Worm (Caenorhabditis elegans) whole organism, mixed stage, embryonic: ENCODE measurements around the gene dnj-24.

Experiments used
- M03D4.4 ChIP-seq: sonication (generic microtip); optimal IDR thresholded peaks from 2 replicates; lab custom pipeline; 2017; ENCODE audit warnings: mild to moderate bottlenecking, missing genetic modification characterization, missing compliant biosample characterization
- bed-3 ChIP-seq: fragments of 200-800 bp; sonication (Bioruptor generic); optimal IDR thresholded peaks from 3 replicates; lab custom pipeline; 2018; ENCODE audit warnings: mild to moderate bottlenecking, missing genetic modification characterization, moderate library complexity, missing compliant biosample characterization
- blmp-1 ChIP-seq: fragments of 150-350 bp; optimal IDR thresholded peaks from 2 replicates; lab custom pipeline; 2014; ENCODE audit warnings: missing biosample characterization, missing genetic modification characterization
- ceh-39 ChIP-seq: fragments of 150-350 bp; optimal IDR thresholded peaks from 2 replicates; lab custom pipeline; 2014; ENCODE audit warnings: missing biosample characterization, missing genetic modification characterization
- ceh-83 ChIP-seq: fragments of 200-800 bp; sonication (Bioruptor generic); optimal IDR thresholded peaks from 2 replicates; lab custom pipeline; 2018; ENCODE audit warnings: mild to moderate bottlenecking, missing genetic modification characterization, missing compliant biosample characterization
- ces-1 ChIP-seq: fragments of 150-350 bp; optimal IDR thresholded peaks from 2 replicates; lab custom pipeline; 2014; ENCODE audit warnings: missing biosample characterization, missing genetic modification reagents, missing genetic modification characterization
- cnd-1 ChIP-seq: fragments of 200-800 bp; sonication (Bioruptor generic); optimal IDR thresholded peaks from 2 replicates; lab custom pipeline; 2018; ENCODE audit warnings: mild to moderate bottlenecking, missing genetic modification characterization, missing compliant biosample characterization
- drap-1 ChIP-seq: fragments of 200-800 bp; sonication (Bioruptor generic); optimal IDR thresholded peaks from 3 replicates; lab custom pipeline; 2018; ENCODE audit warnings: mild to moderate bottlenecking, missing genetic modification characterization, missing compliant biosample characterization
- elt-1 ChIP-seq: sonication (generic microtip); optimal IDR thresholded peaks from 2 replicates; lab custom pipeline; 2017; ENCODE audit warnings: missing genetic modification characterization, mild to moderate bottlenecking, missing compliant biosample characterization, antibody characterized with exemption, moderate library complexity, borderline replicate concordance; ENCODE audit not compliant: insufficient read depth
- elt-3 ChIP-seq: fragments of 150-350 bp; optimal IDR thresholded peaks from 2 replicates; lab custom pipeline; 2014; ENCODE audit warnings: missing biosample characterization, missing genetic modification characterization
- flh-1 ChIP-seq: fragments of 200-800 bp; sonication (Bioruptor generic); optimal IDR thresholded peaks from 2 replicates; lab custom pipeline; 2018; ENCODE audit warnings: mild to moderate bottlenecking, missing genetic modification characterization, moderate library complexity, missing compliant biosample characterization
- ham-2 ChIP-seq: fragments of 200-800 bp; sonication (Bioruptor generic); optimal IDR thresholded peaks from 2 replicates; lab custom pipeline; 2018; ENCODE audit warnings: mild to moderate bottlenecking, missing genetic modification characterization, missing compliant biosample characterization
- hlh-1 ChIP-seq: fragments of 150-350 bp; optimal IDR thresholded peaks from 2 replicates; lab custom pipeline; 2014; ENCODE audit warnings: missing biosample characterization, missing genetic modification reagents, missing genetic modification characterization
- lin-13 ChIP-seq: fragments of 150-350 bp; optimal IDR thresholded peaks from 2 replicates; lab custom pipeline; 2014; ENCODE audit warnings: missing biosample characterization, missing genetic modification characterization
- lin-32 ChIP-seq: fragments of 200-800 bp; sonication (Bioruptor generic); optimal IDR thresholded peaks from 2 replicates; lab custom pipeline; 2018; ENCODE audit warnings: mild to moderate bottlenecking, missing genetic modification characterization, missing compliant biosample characterization
- lsy-2 ChIP-seq: fragments of 150-350 bp; optimal IDR thresholded peaks from 2 replicates; lab custom pipeline; 2014; ENCODE audit warnings: missing biosample characterization, missing genetic modification characterization
- mab-5 ChIP-seq: fragments of 150-350 bp; optimal IDR thresholded peaks from 2 replicates; lab custom pipeline; 2014; ENCODE audit warnings: missing biosample characterization, missing genetic modification characterization
- mep-1 ChIP-seq: fragments of 150-350 bp; optimal IDR thresholded peaks from 2 replicates; lab custom pipeline; 2017; ENCODE audit warnings: missing biosample characterization, missing genetic modification reagents, missing genetic modification characterization, inconsistent platforms
- mls-2 ChIP-seq: sonication (generic microtip); optimal IDR thresholded peaks from 2 replicates; lab custom pipeline; 2016; ENCODE audit warnings: mild to moderate bottlenecking, missing genetic modification characterization, moderate library complexity, missing compliant biosample characterization
- nhr-12 ChIP-seq: fragments of 150-350 bp; optimal IDR thresholded peaks from 2 replicates; lab custom pipeline; 2014; ENCODE audit warnings: missing biosample characterization, missing genetic modification characterization
- nhr-237 ChIP-seq: fragments of 150-350 bp; optimal IDR thresholded peaks from 2 replicates; lab custom pipeline; 2014; ENCODE audit warnings: missing biosample characterization, missing genetic modification characterization
- nhr-76 ChIP-seq: sonication (generic microtip); optimal IDR thresholded peaks from 2 replicates; lab custom pipeline; 2017; ENCODE audit warnings: missing biosample characterization, missing genetic modification characterization
- sem-2 ChIP-seq: fragments of 200-800 bp; sonication (Bioruptor generic); optimal IDR thresholded peaks from 2 replicates; lab custom pipeline; 2018; ENCODE audit warnings: mild to moderate bottlenecking, missing genetic modification characterization, missing compliant biosample characterization
- snpc-4 ChIP-seq: fragments of 150-350 bp; optimal IDR thresholded peaks from 2 replicates; lab custom pipeline; 2014; ENCODE audit warnings: missing biosample characterization, missing genetic modification characterization
- sptf-1 ChIP-seq: sonication (generic microtip); optimal IDR thresholded peaks from 2 replicates; lab custom pipeline; 2017; ENCODE audit warnings: mild to moderate bottlenecking, missing genetic modification characterization, moderate library complexity, missing compliant biosample characterization
- tbx-8 ChIP-seq: fragments of 200-800 bp; sonication (Bioruptor generic); optimal IDR thresholded peaks from 2 replicates; lab custom pipeline; 2018; ENCODE audit warnings: mild to moderate bottlenecking, missing genetic modification characterization, moderate library complexity, missing compliant biosample characterization
- unc-120 ChIP-seq: sonication (generic microtip); optimal IDR thresholded peaks from 2 replicates; lab custom pipeline; 2017; ENCODE audit warnings: missing genetic modification characterization, missing compliant biosample characterization; ENCODE audit not compliant: poor library complexity, severe bottlenecking
- unc-39 ChIP-seq: fragments of 150-350 bp; optimal IDR thresholded peaks from 2 replicates; lab custom pipeline; 2014; ENCODE audit warnings: missing biosample characterization, missing genetic modification characterization
- unc-62 ChIP-seq: fragments of 150-350 bp; optimal IDR thresholded peaks from 2 replicates; lab custom pipeline; 2014; ENCODE audit warnings: missing biosample characterization, missing genetic modification reagents, missing genetic modification characterization
- zip-8 ChIP-seq: fragments of 150-350 bp; optimal IDR thresholded peaks from 2 replicates; lab custom pipeline; 2014; ENCODE audit warnings: missing biosample characterization, missing genetic modification characterization
- ztf-11 ChIP-seq: fragments of 150-350 bp; optimal IDR thresholded peaks from 2 replicates; lab custom pipeline; 2014; ENCODE audit warnings: missing biosample characterization, missing genetic modification characterization

Gene dnj-24

ce11 chrIII:5423665-5424133 lies at the start of gene dnj-24:
TSS of gene dnj-24 (minus strand) at chrIII:5424083.
- TF ChIP-seq snpc-4 (tag; lab: Kevin White, UChicago) (no peak), sem-2 (GFP tag; lab: Kevin White, UChicago) (no peak), bed-3 (GFP tag; lab: Kevin White, UChicago) (no peak), unc-39 (tag; lab: Kevin White, UChicago) (no peak), blmp-1 (no peak), cnd-1 (tag; lab: Kevin White, UChicago) (no peak), ham-2 (peak; percentile 50)

- TF ChIP-seq mab-5 (tag; lab: Kevin White, UChicago) (no peak), bed-3 (GFP tag; lab: Kevin White, UChicago) (no peak), flh-1 (GFP tag; lab: Kevin White, UChicago) (no peak), unc-39 (tag; lab: Kevin White, UChicago) (no peak), elt-3 (tag; lab: Kevin White, UChicago) (no peak), snpc-4 (tag; lab: Kevin White, UChicago) (no peak), tbx-8 (GFP tag; lab: Kevin White, UChicago) (no peak), lin-32 (GFP tag; lab: Kevin White, UChicago) (no peak), hlh-1 (tag; lab: Kevin White, UChicago) (no peak)
Measured at ce11 chrIII:5472693-5473092, 48.8 kb upstream of the dnj-24 start.

ce11 chrIII:5469090-5469489 lies 45.2 kb upstream of the dnj-24 start:
- TF ChIP-seq tbx-8 (GFP tag; lab: Kevin White, UChicago): no peak
- TF ChIP-seq hlh-1 (tag; lab: Kevin White, UChicago): no peak
- no peak for TF ChIP-seq flh-1 (GFP tag; lab: Kevin White, UChicago)
- TF ChIP-seq zip-8: no peak
- no peak for TF ChIP-seq snpc-4 (tag; lab: Kevin White, UChicago)

ce11 chrIII:5464850-5465249 lies 41.0 kb upstream of the dnj-24 start:
- no peak for TF ChIP-seq mep-1 (tag; lab: Kevin White, UChicago)
- no peak for TF ChIP-seq unc-62 (GFP tag; lab: Kevin White, UChicago)
- no peak for TF ChIP-seq sptf-1 (tag; lab: Kevin White, UChicago)
- no peak for TF ChIP-seq blmp-1
- TF ChIP-seq flh-1 (GFP tag; lab: Kevin White, UChicago): no peak
- no peak for TF ChIP-seq lsy-2 (tag; lab: Kevin White, UChicago)
- no peak for TF ChIP-seq M03D4.4
- TF ChIP-seq drap-1 (GFP tag; lab: Kevin White, UChicago): no peak
- TF ChIP-seq ceh-39 (tag; lab: Kevin White, UChicago): no peak
- TF ChIP-seq nhr-76 (tag; lab: Kevin White, UChicago): no peak
- no peak for TF ChIP-seq mls-2
- no peak for TF ChIP-seq elt-1 (tag; lab: Kevin White, UChicago)
- no peak for TF ChIP-seq ceh-83 (GFP tag; lab: Kevin White, UChicago)
- TF ChIP-seq ces-1 (GFP tag; lab: Kevin White, UChicago): no peak
- no peak for TF ChIP-seq snpc-4 (tag; lab: Kevin White, UChicago)

- no peak for TF ChIP-seq sem-2 (GFP tag; lab: Kevin White, UChicago)
- TF ChIP-seq mep-1 (tag; lab: Kevin White, UChicago): no peak
- no peak for TF ChIP-seq unc-62 (GFP tag; lab: Kevin White, UChicago)
- TF ChIP-seq ztf-11 (tag; lab: Kevin White, UChicago): no peak
- TF ChIP-seq blmp-1: no peak
- no peak for TF ChIP-seq bed-3 (GFP tag; lab: Kevin White, UChicago)
- no peak for TF ChIP-seq sptf-1 (tag; lab: Kevin White, UChicago)
- no peak for TF ChIP-seq zip-8
- no peak for TF ChIP-seq hlh-1 (tag; lab: Kevin White, UChicago)
- no peak for TF ChIP-seq lin-13 (tag; lab: Kevin White, UChicago)
- no peak for TF ChIP-seq ham-2
- no peak for TF ChIP-seq flh-1 (GFP tag; lab: Kevin White, UChicago)
- TF ChIP-seq unc-120 (tag; lab: Kevin White, UChicago): no peak
- TF ChIP-seq tbx-8 (GFP tag; lab: Kevin White, UChicago): no peak
- TF ChIP-seq nhr-76 (tag; lab: Kevin White, UChicago): no peak
- no peak for TF ChIP-seq nhr-12
- no peak for TF ChIP-seq nhr-237 (tag; lab: Kevin White, UChicago)
- TF ChIP-seq lsy-2 (tag; lab: Kevin White, UChicago): no peak
- no peak for TF ChIP-seq snpc-4 (tag; lab: Kevin White, UChicago)
Measured at ce11 chrIII:5464077-5464476, 40.2 kb upstream of the dnj-24 start, which contains the start of gene F48E8.2. TSS of gene F48E8.2 (plus strand) at chrIII:5464377.
